Worm (Caenorhabditis elegans) whole organism, L3 larva: ENCODE measurements around the gene nas-9.

Experiments used
- R02D3.7 ChIP-seq: fragments of 150-350 bp; optimal IDR thresholded peaks from 2 replicates; lab custom pipeline; 2014; ENCODE audit warnings: missing biosample characterization, missing genetic modification characterization
- ZK546.5 ChIP-seq: sonication (generic microtip); optimal IDR thresholded peaks from 2 replicates; lab custom pipeline; 2017; ENCODE audit warnings: missing biosample characterization, missing genetic modification characterization
- aly-2 ChIP-seq: fragments of 150-350 bp; optimal IDR thresholded peaks from 2 replicates; lab custom pipeline; 2014; ENCODE audit warnings: missing biosample characterization, missing genetic modification characterization
- ceh-16 ChIP-seq: sonication (generic microtip); optimal IDR thresholded peaks from 2 replicates; lab custom pipeline; 2017; ENCODE audit warnings: missing biosample characterization, missing genetic modification characterization
- ceh-28 ChIP-seq: fragments of 150-350 bp; optimal IDR thresholded peaks from 2 replicates; lab custom pipeline; 2014; ENCODE audit warnings: missing biosample characterization, missing genetic modification reagents, missing genetic modification characterization
- ceh-82 ChIP-seq: fragments of 150-350 bp; optimal IDR thresholded peaks from 2 replicates; lab custom pipeline; 2014; ENCODE audit warnings: missing biosample characterization, missing genetic modification characterization
- daf-12 ChIP-seq: fragments of 150-350 bp; optimal IDR thresholded peaks from 2 replicates; lab custom pipeline; 2014; ENCODE audit warnings: missing biosample characterization, missing genetic modification reagents, missing genetic modification characterization
- egl-27 ChIP-seq: sonication (generic microtip); optimal IDR thresholded peaks from 4 replicates; lab custom pipeline; 2017; ENCODE audit warnings: missing biosample characterization, missing genetic modification reagents, missing genetic modification characterization
- egl-5 ChIP-seq: fragments of 150-350 bp; optimal IDR thresholded peaks from 2 replicates; lab custom pipeline; 2017; ENCODE audit warnings: missing biosample characterization, missing genetic modification reagents, missing genetic modification characterization, inconsistent platforms
- elt-1 ChIP-seq: fragments of 150-350 bp; optimal IDR thresholded peaks from 2 replicates; lab custom pipeline; 2014; ENCODE audit warnings: missing biosample characterization, missing genetic modification characterization
- elt-2 ChIP-seq: sonication (generic microtip); optimal IDR thresholded peaks from 2 replicates; lab custom pipeline; 2016; ENCODE audit warnings: missing genetic modification reagents, mild to moderate bottlenecking, missing genetic modification characterization, missing compliant biosample characterization
- elt-3 ChIP-seq, 3 experiments: fragments of 150-350 bp in 1 of 3; sonication (generic microtip) in 2 of 3; optimal IDR thresholded peaks; 2 replicates in 2 of 3; 4 replicates in 1 of 3; lab custom pipeline; 2014 to 2017; ENCODE audit warnings: missing biosample characterization in 3 of 3, missing genetic modification characterization in 3 of 3
- fkh-2 ChIP-seq: fragments of 150-350 bp; optimal IDR thresholded peaks from 2 replicates; lab custom pipeline; 2014; ENCODE audit warnings: missing biosample characterization, missing genetic modification reagents, missing genetic modification characterization
- hmg-11 ChIP-seq: sonication (generic microtip); optimal IDR thresholded peaks from 2 replicates; lab custom pipeline; 2016; ENCODE audit warnings: missing genetic modification characterization, missing compliant biosample characterization
- lin-15B ChIP-seq: fragments of 150-350 bp; optimal IDR thresholded peaks from 2 replicates; lab custom pipeline; 2014; ENCODE audit warnings: missing biosample characterization, missing genetic modification characterization
- lin-39 ChIP-seq: fragments of 150-350 bp; optimal IDR thresholded peaks from 2 replicates; lab custom pipeline; 2018; ENCODE audit warnings: missing biosample characterization, missing genetic modification reagents, missing genetic modification characterization
- lsy-12 ChIP-seq: sonication (generic microtip); optimal IDR thresholded peaks from 2 replicates; lab custom pipeline; 2016; ENCODE audit warnings: mild to moderate bottlenecking, missing genetic modification characterization, missing compliant biosample characterization
- nhr-23 ChIP-seq: fragments of 150-350 bp; optimal IDR thresholded peaks from 2 replicates; lab custom pipeline; 2014; ENCODE audit warnings: missing biosample characterization, missing genetic modification reagents, missing genetic modification characterization
- nhr-25 ChIP-seq: sonication (generic microtip); optimal IDR thresholded peaks from 2 replicates; lab custom pipeline; 2017; ENCODE audit warnings: missing biosample characterization, missing genetic modification characterization
- nhr-28 ChIP-seq: fragments of 150-350 bp; optimal IDR thresholded peaks from 2 replicates; lab custom pipeline; 2014; ENCODE audit warnings: missing biosample characterization, missing genetic modification characterization
- nhr-43 ChIP-seq: sonication (generic microtip); optimal IDR thresholded peaks from 2 replicates; lab custom pipeline; 2016; ENCODE audit warnings: mild to moderate bottlenecking, missing genetic modification characterization, missing compliant biosample characterization; ENCODE audit not compliant: poor library complexity, severe bottlenecking
- nhr-77 ChIP-seq: fragments of 150-350 bp; optimal IDR thresholded peaks from 2 replicates; lab custom pipeline; 2014; ENCODE audit warnings: missing biosample characterization, missing genetic modification characterization
- pha-4 ChIP-seq: fragments of 150-350 bp; optimal IDR thresholded peaks from 2 replicates; lab custom pipeline; 2014; ENCODE audit warnings: missing biosample characterization, missing genetic modification reagents, missing genetic modification characterization
- pqm-1 ChIP-seq: fragments of 150-350 bp; optimal IDR thresholded peaks from 2 replicates; lab custom pipeline; 2017; ENCODE audit warnings: missing biosample characterization, missing genetic modification characterization, inconsistent platforms
- sea-2 ChIP-seq: fragments of 150-350 bp; sonication (generic microtip); optimal IDR thresholded peaks from 4 replicates; lab custom pipeline; 2014; ENCODE audit warnings: missing biosample characterization, missing genetic modification reagents, missing genetic modification characterization
- skn-1 ChIP-seq: fragments of 150-350 bp; optimal IDR thresholded peaks from 2 replicates; lab custom pipeline; 2014; ENCODE audit warnings: missing biosample characterization, missing genetic modification characterization
- snpc-4 ChIP-seq: fragments of 150-350 bp; optimal IDR thresholded peaks from 2 replicates; lab custom pipeline; 2014; ENCODE audit warnings: missing biosample characterization, missing genetic modification characterization
- tbx-2 ChIP-seq: sonication (generic microtip); optimal IDR thresholded peaks from 2 replicates; lab custom pipeline; 2016; ENCODE audit warnings: mild to moderate bottlenecking, missing genetic modification characterization, missing compliant biosample characterization
- unc-39 ChIP-seq: sonication (generic microtip); optimal IDR thresholded peaks from 4 replicates; lab custom pipeline; 2017; ENCODE audit warnings: missing biosample characterization, missing genetic modification characterization
- unc-62 ChIP-seq: fragments of 150-350 bp; sonication (generic microtip); optimal IDR thresholded peaks from 4 replicates; lab custom pipeline; 2014; ENCODE audit warnings: missing biosample characterization, missing genetic modification reagents, missing genetic modification characterization
- zag-1 ChIP-seq: fragments of 150-350 bp; optimal IDR thresholded peaks from 2 replicates; lab custom pipeline; 2014; ENCODE audit warnings: missing biosample characterization, missing genetic modification characterization
- ztf-11 ChIP-seq: fragments of 150-350 bp; optimal IDR thresholded peaks from 2 replicates; lab custom pipeline; 2014; ENCODE audit warnings: missing biosample characterization, missing genetic modification characterization
- ztf-4 ChIP-seq: fragments of 150-350 bp; optimal IDR thresholded peaks from 2 replicates; lab custom pipeline; 2014; ENCODE audit warnings: missing biosample characterization, missing genetic modification characterization

The nas-9 gene

DNA sequence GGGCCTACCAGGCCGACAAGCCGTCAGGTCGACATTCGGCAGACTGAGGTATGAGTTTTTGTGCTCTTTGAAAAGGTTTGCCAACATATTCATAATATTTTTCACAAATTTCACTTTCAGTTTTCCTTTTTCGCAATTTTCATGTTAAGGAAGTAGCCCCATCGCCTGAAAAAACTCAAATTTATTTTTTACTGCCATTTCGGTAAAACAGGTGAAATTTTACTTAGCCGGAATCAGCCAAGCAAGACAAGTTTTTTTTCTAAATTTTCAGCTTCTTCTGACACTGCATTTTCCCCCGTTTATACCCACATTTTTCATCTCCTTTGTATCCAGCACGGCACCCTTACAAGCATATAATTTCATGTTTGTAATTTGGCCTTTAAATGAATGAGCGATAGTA lies 48.2 kb downstream of the nas-9 start, which contains the start of gene R02F11.11:
Gene R02F11.11 (plus strand): TSS at position 301 of the 400 bp plus-strand sequence.
- TF ChIP-seq ceh-82 (tag; lab: Kevin White, UChicago) (no peak), egl-27 (tag; lab: Kevin White, UChicago) (no peak), ztf-4 (tag; lab: Kevin White, UChicago) (no peak), sea-2 (no peak), elt-2 (tag; lab: Kevin White, UChicago) (no peak), pqm-1 (tag; lab: Kevin White, UChicago) (no peak), lin-15B (tag; lab: Kevin White, UChicago) (no peak), fkh-2 (tag; lab: Kevin White, UChicago) (no peak)

DNA sequence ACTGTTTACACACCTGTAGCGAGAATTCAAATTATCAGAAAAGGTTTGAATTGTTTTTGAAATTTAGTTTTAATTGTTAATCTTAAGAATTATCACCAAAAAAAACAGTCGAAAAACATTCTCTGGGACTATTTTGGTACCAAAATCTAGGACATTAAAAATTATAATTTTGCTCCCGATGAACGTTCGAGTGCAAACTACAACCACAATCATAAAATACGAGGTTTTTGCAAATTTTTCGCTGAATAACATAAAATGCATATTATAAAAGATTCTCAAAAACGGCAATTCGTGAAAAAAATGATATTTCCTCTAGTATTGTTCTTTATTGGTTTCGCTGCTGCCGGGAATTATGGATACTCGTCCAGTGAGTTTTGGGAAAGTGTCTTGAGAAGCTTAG lies 49.4 kb downstream of the nas-9 start, which contains the start of gene R02F11.12:
Gene R02F11.12 (plus strand): TSS at position 301 of the 400 bp plus-strand sequence.
- TF ChIP-seq ceh-16 (tag; lab: Kevin White, UChicago) (no peak), skn-1 (tag; lab: Kevin White, UChicago) (no peak), pha-4 (tag; lab: Kevin White, UChicago) (no peak), ceh-28 (tag; lab: Kevin White, UChicago) (no peak), nhr-43 (tag; lab: Kevin White, UChicago) (no peak), egl-5 (no peak), aly-2 (no peak), elt-2 (tag; lab: Kevin White, UChicago) (no peak), nhr-23 (no peak), elt-1 (tag; lab: Kevin White, UChicago) (no peak), ZK546.5 (no peak), ztf-4 (tag; lab: Kevin White, UChicago) (no peak), tbx-2 (tag; lab: Kevin White, UChicago) (no peak), snpc-4 (tag; lab: Kevin White, UChicago) (no peak), zag-1 (tag; lab: Kevin White, UChicago) (no peak), elt-3 (tag; optimal IDR thresholded peaks at IDR 0.05; lab: Kevin White, UChicago) (no peak)

DNA sequence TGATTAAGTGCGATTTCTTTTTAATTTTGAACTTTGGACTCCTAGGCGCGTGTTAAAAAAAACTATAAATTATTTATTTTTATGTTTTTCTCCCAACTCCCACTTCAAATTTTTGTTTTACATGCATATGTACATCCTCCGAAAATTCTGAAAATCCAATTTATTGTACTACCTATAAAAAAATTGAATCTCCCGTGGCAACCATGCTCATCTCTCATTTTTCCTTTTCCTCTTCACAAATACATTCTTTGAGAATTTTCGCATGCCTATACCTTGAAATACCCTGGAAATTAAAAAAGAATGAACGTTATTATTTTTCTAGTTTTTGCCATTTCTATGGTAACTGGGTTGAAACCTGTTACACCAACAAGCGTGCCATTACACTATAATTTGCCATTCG lies 51.0 kb downstream of the nas-9 start, which contains the start of gene R02F11.10:
Gene R02F11.10 (plus strand): TSS at position 301 of the 400 bp plus-strand sequence.
- TF ChIP-seq nhr-25 (tag; lab: Kevin White, UChicago) (no peak), sea-2 (no peak), lsy-12 (no peak), unc-39 (tag; lab: Kevin White, UChicago) (no peak), elt-1 (tag; lab: Kevin White, UChicago) (no peak), ztf-4 (tag; lab: Kevin White, UChicago) (no peak), R02D3.7 (tag; lab: Kevin White, UChicago) (no peak), nhr-77 (no peak), aly-2 (no peak), lin-39 (tag; lab: Kevin White, UChicago) (no peak), daf-12 (tag; lab: Kevin White, UChicago) (no peak), ztf-11 (no peak), ceh-28 (tag; lab: Kevin White, UChicago) (no peak)

DNA sequence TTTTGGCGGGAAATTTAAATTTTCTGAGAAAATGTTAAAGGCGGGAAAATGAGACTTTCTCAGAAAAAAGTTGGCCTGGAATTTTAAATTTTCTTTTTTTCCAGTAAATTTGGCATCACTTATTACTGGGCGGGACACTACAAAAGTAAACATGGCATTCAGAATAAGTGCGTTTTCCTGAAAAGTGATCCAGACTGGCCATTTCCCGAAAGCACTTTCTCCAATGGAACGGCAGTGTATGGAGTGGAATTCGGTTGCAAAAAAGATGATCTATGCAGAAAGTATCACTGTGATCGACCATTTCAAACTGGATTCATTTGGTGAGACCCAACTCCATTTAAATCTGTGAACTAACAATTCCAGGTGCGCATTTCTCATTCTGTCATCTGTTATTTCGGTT lies 52.0 kb downstream of the nas-9 start:
- TF ChIP-seq ceh-28 (tag; lab: Kevin White, UChicago), result no peak
- TF ChIP-seq unc-62 (GFP tag; lab: Kevin White, UChicago), result no peak
- TF ChIP-seq ztf-11, result no peak
- no peak for TF ChIP-seq hmg-11
- no peak for TF ChIP-seq snpc-4 (tag; lab: Kevin White, UChicago)
- TF ChIP-seq aly-2, result no peak
- no peak for TF ChIP-seq nhr-28

DNA sequence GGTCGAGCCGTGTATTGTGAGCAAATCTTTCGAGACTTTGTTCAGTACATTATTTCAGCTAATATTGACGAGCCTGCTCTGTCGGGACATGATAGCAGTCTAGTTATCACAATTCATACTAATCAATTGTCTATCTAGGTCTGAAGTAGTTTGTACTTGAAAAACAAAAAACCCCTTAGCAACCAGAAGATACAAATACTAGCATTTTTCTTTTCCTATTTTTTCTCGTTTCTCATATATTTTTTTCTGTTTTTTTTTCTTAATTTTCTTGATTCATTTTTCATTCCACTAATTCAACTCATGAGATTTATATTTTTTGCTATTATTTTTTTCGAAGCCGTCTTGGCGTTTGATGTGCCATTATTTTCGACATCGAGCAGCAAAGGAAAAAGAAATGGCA lies 52.6 kb downstream of the nas-9 start, which contains the start of gene R02F11.9:
Gene R02F11.9 (plus strand): TSS at position 301 of the 400 bp plus-strand sequence.
- TF ChIP-seq unc-62 (GFP tag; lab: Kevin White, UChicago), result no peak
- TF ChIP-seq sea-2, result no peak
- no peak for TF ChIP-seq pha-4 (tag; lab: Kevin White, UChicago)
